Worm (Caenorhabditis elegans) whole organism, midembryonic: ENCODE results near the gene F01G12.18.

ENCODE experiments used
- T22C8.4 ChIP-seq: fragments of 200-800 bp; sonication (Bioruptor generic); IDR thresholded peaks from 2 replicates; pipeline ENCODE4 v1.3.6; 2022; ENCODE audit warnings: missing genetic modification characterization, missing compliant biosample characterization
- cog-1 ChIP-seq: sonication (generic microtip); optimal IDR thresholded peaks from 2 replicates; lab custom pipeline; 2016; ENCODE audit warnings: missing genetic modification characterization, missing compliant biosample characterization
- flt-1 ChIP-seq: fragments of 200-800 bp; sonication (Bioruptor generic); IDR thresholded peaks from 2 replicates; pipeline ENCODE4 v1.3.6; 2022; ENCODE audit warnings: missing genetic modification characterization, missing compliant biosample characterization
- klf-2 ChIP-seq: fragments of 200-800 bp; sonication (Bioruptor generic); conservative IDR thresholded peaks from 2 replicates; pipeline ENCODE4 v1.3.6; 2022; ENCODE audit warnings: missing genetic modification reagents, missing genetic modification characterization, missing compliant biosample characterization
- ref-1 ChIP-seq: fragments of 200-800 bp; sonication (Bioruptor generic); conservative IDR thresholded peaks from 2 replicates; pipeline ENCODE4 v1.3.6; 2022; ENCODE audit warnings: missing genetic modification reagents, missing genetic modification characterization, missing compliant biosample characterization
- ztf-23 ChIP-seq: fragments of 200-800 bp; sonication (Bioruptor generic); IDR thresholded peaks from 2 replicates; pipeline ENCODE4 v1.3.6; 2022; ENCODE audit warnings: missing genetic modification reagents, missing genetic modification characterization, missing compliant biosample characterization
- ztf-29 ChIP-seq: fragments of 200-800 bp; sonication (Bioruptor generic); IDR thresholded peaks from 2 replicates; pipeline ENCODE4 v1.3.6; 2022; ENCODE audit warnings: missing genetic modification reagents, missing genetic modification characterization, missing compliant biosample characterization

- TF ChIP-seq flt-1 (GFP tag; lab: Robert Waterston, UW) = no peak
- no peak for TF ChIP-seq ztf-23 (GFP tag; lab: Robert Waterston, UW)
- TF ChIP-seq klf-2 (GFP tag; lab: Robert Waterston, UW) = no peak
- no peak for TF ChIP-seq ref-1 (GFP tag; lab: Robert Waterston, UW)
- no peak for TF ChIP-seq T22C8.4 (GFP tag; lab: Robert Waterston, UW)
- TF ChIP-seq ztf-29 (GFP tag; lab: Robert Waterston, UW) = no peak
- no peak for TF ChIP-seq cog-1 (tag; lab: Kevin White, UChicago)
These were observed 4.5 kb upstream of the F01G12.18 start for ce11 chrX:16402787-16403186.
